Fruit fly (Drosophila melanogaster) whole organism, embryonic: Measurements from ENCODE around the gene CG13409.

Source experiments
- ATbp ChIP-seq: fragments of 200-800 bp; sonication (Bioruptor generic); optimal IDR thresholded peaks from 2 replicates; lab custom pipeline; 2017; ENCODE audit warnings: missing biosample characterization, mild to moderate bottlenecking, missing genetic modification characterization, missing genetic modification reagents
- B-H2 ChIP-seq: fragments of 200-800 bp; sonication (Bioruptor generic); optimal IDR thresholded peaks from 2 replicates; lab custom pipeline; 2018; ENCODE audit warnings: missing biosample characterization, mild to moderate bottlenecking, missing genetic modification characterization
- BtbVII ChIP-seq: fragments of 200-800 bp; sonication (Bioruptor generic); optimal IDR thresholded peaks from 3 replicates; lab custom pipeline; 2017; ENCODE audit warnings: missing biosample characterization, mild to moderate bottlenecking, missing genetic modification characterization
- CG10209 ChIP-seq: fragments of 200-800 bp; sonication (Bioruptor generic); optimal IDR thresholded peaks from 3 replicates; lab custom pipeline; 2017; ENCODE audit warnings: missing biosample characterization, mild to moderate bottlenecking, missing genetic modification characterization, missing genetic modification reagents
- CG10267 ChIP-seq: fragments of 200-800 bp; sonication (Bioruptor generic); optimal IDR thresholded peaks from 2 replicates; lab custom pipeline; 2018; ENCODE audit warnings: missing biosample characterization, mild to moderate bottlenecking, missing genetic modification characterization, moderate library complexity
- CG10431 ChIP-seq: fragments of 200-800 bp; sonication (Bioruptor generic); optimal IDR thresholded peaks from 3 replicates; lab custom pipeline; 2018; ENCODE audit warnings: missing biosample characterization, mild to moderate bottlenecking, missing genetic modification characterization
- CG10543 ChIP-seq: fragments of 200-800 bp; sonication (Bioruptor generic); optimal IDR thresholded peaks from 3 replicates; lab custom pipeline; 2017; ENCODE audit warnings: missing biosample characterization, mild to moderate bottlenecking, missing genetic modification characterization, moderate library complexity
- CG11398 ChIP-seq: fragments of 200-800 bp; sonication (Bioruptor generic); optimal IDR thresholded peaks from 2 replicates; lab custom pipeline; 2016; ENCODE audit warnings: missing biosample characterization, missing genetic modification characterization
- CG11695 ChIP-seq: fragments of 200-800 bp; sonication (Bioruptor generic); IDR thresholded peaks from 3 replicates; pipeline ENCODE4 v1.3.6; 2022; ENCODE audit warnings: missing biosample characterization, missing genetic modification characterization
- CG12236 ChIP-seq: fragments of 200-800 bp; sonication (Bioruptor generic); optimal IDR thresholded peaks from 2 replicates; lab custom pipeline; 2016; ENCODE audit warnings: missing biosample characterization, missing genetic modification characterization
- CG12299 ChIP-seq: fragments of 200-800 bp; sonication (Bioruptor generic); optimal IDR thresholded peaks from 2 replicates; lab custom pipeline; 2018; ENCODE audit warnings: missing biosample characterization, mild to moderate bottlenecking, missing genetic modification characterization
- CG12659 ChIP-seq: fragments of 200-800 bp; sonication (Bioruptor generic); optimal IDR thresholded peaks from 3 replicates; lab custom pipeline; 2017; ENCODE audit warnings: mild to moderate bottlenecking, missing biosample characterization, missing genetic modification reagents, missing genetic modification characterization
- CG12744 ChIP-seq: fragments of 200-800 bp; sonication (Bioruptor generic); optimal IDR thresholded peaks from 2 replicates; lab custom pipeline; 2016; ENCODE audit warnings: missing biosample characterization, missing genetic modification characterization
- CG13424 ChIP-seq: fragments of 200-800 bp; sonication (Bioruptor generic); optimal IDR thresholded peaks from 2 replicates; lab custom pipeline; 2019; ENCODE audit warnings: missing biosample characterization, mild to moderate bottlenecking, missing genetic modification characterization, moderate library complexity
- CG17385 ChIP-seq: fragments of 200-800 bp; sonication (Bioruptor generic); optimal IDR thresholded peaks from 3 replicates; lab custom pipeline; 2018; ENCODE audit warnings: missing biosample characterization, mild to moderate bottlenecking, missing genetic modification characterization
- CG17568 ChIP-seq: fragments of 200-800 bp; sonication (Bioruptor generic); optimal IDR thresholded peaks from 2 replicates; lab custom pipeline; 2018; ENCODE audit warnings: missing biosample characterization, mild to moderate bottlenecking, missing genetic modification characterization, moderate library complexity
- CG17802 ChIP-seq: fragments of 200-800 bp; sonication (Bioruptor generic); optimal IDR thresholded peaks from 2 replicates; lab custom pipeline; 2018; ENCODE audit warnings: missing biosample characterization, mild to moderate bottlenecking, missing genetic modification characterization, moderate library complexity
- CG18619 ChIP-seq: fragments of 200-800 bp; sonication (Bioruptor generic); optimal IDR thresholded peaks from 3 replicates; lab custom pipeline; 2017; ENCODE audit warnings: missing biosample characterization, mild to moderate bottlenecking, missing genetic modification characterization
- CG31441 ChIP-seq: fragments of 200-800 bp; sonication (Bioruptor generic); IDR thresholded peaks from 2 replicates; pipeline ENCODE4 v1.3.6; 2022; ENCODE audit warnings: missing biosample characterization, missing genetic modification characterization
- CG32772 ChIP-seq: fragments of 200-800 bp; sonication (Bioruptor generic); IDR thresholded peaks from 2 replicates; pipeline ENCODE4 v1.3.6; 2022; ENCODE audit warnings: missing biosample characterization, missing genetic modification characterization
- CG34224 ChIP-seq: fragments of 200-800 bp; sonication (Bioruptor generic); IDR thresholded peaks from 3 replicates; pipeline ENCODE4 v1.3.6; 2022; ENCODE audit warnings: missing biosample characterization, missing genetic modification characterization; ENCODE audit not compliant: partially characterized antibody
- CG6791 ChIP-seq: fragments of 200-800 bp; sonication (Bioruptor generic); IDR thresholded peaks from 3 replicates; pipeline ENCODE4 v1.3.6; 2022; ENCODE audit warnings: missing biosample characterization, missing genetic modification characterization; ENCODE audit not compliant: partially characterized antibody
- CG8478 ChIP-seq: fragments of >200 bp; optimal IDR thresholded peaks from 2 replicates; lab custom pipeline; 2018
- CG9437 ChIP-seq: fragments of 200-800 bp; sonication (Bioruptor generic); optimal IDR thresholded peaks from 2 replicates; lab custom pipeline; 2018; ENCODE audit warnings: missing biosample characterization, mild to moderate bottlenecking, missing genetic modification characterization
- CG9727 ChIP-seq: fragments of 200-800 bp; sonication (Bioruptor generic); optimal IDR thresholded peaks from 3 replicates; lab custom pipeline; 2017; ENCODE audit warnings: missing biosample characterization, mild to moderate bottlenecking, missing genetic modification characterization
- CG9817 ChIP-seq: fragments of 200-800 bp; sonication (Bioruptor generic); optimal IDR thresholded peaks from 2 replicates; lab custom pipeline; 2018; ENCODE audit warnings: missing biosample characterization, mild to moderate bottlenecking, missing genetic modification characterization, moderate library complexity
- Chrac-16 ChIP-seq: fragments of 200-800 bp; sonication (Bioruptor generic); optimal IDR thresholded peaks from 3 replicates; lab custom pipeline; 2016; ENCODE audit warnings: missing biosample characterization, missing genetic modification characterization
- E2f2 ChIP-seq: fragments of 200-800 bp; sonication (Bioruptor generic); IDR thresholded peaks from 2 replicates; pipeline ENCODE4 v1.3.6; 2022; ENCODE audit warnings: missing biosample characterization, missing genetic modification characterization
- Fer2 ChIP-seq: fragments of 200-800 bp; sonication (Bioruptor generic); optimal IDR thresholded peaks from 2 replicates; lab custom pipeline; 2018; ENCODE audit warnings: missing biosample characterization, mild to moderate bottlenecking, missing genetic modification characterization, moderate library complexity
- HmgD ChIP-seq: fragments of 200-800 bp; sonication (Bioruptor generic); optimal IDR thresholded peaks from 3 replicates; lab custom pipeline; 2016; ENCODE audit warnings: missing biosample characterization, missing genetic modification characterization
- Ravus ChIP-seq: fragments of 200-800 bp; sonication (Bioruptor generic); IDR thresholded peaks from 2 replicates; pipeline ENCODE4 v1.3.6; 2022; ENCODE audit warnings: missing biosample characterization, missing genetic modification characterization
- Rfx ChIP-seq: fragments of 200-800 bp; sonication (Bioruptor generic); IDR thresholded peaks from 2 replicates; pipeline ENCODE4 v1.3.6; 2022; ENCODE audit warnings: missing biosample characterization, missing genetic modification characterization
- Vsx1 ChIP-seq: fragments of 200-800 bp; sonication (Bioruptor generic); optimal IDR thresholded peaks from 2 replicates; lab custom pipeline; 2017; ENCODE audit warnings: missing biosample characterization, mild to moderate bottlenecking, missing genetic modification characterization, missing genetic modification reagents
- bab2 ChIP-seq: fragments of 200-800 bp; sonication (Bioruptor generic); optimal IDR thresholded peaks from 2 replicates; lab custom pipeline; 2016; ENCODE audit warnings: missing biosample characterization, missing genetic modification characterization
- cwo ChIP-seq: fragments of 200-800 bp; sonication (Bioruptor generic); optimal IDR thresholded peaks from 3 replicates; lab custom pipeline; 2017; ENCODE audit warnings: missing biosample characterization, missing genetic modification characterization, mild to moderate bottlenecking, moderate library complexity, missing genetic modification reagents
- dimm ChIP-seq: fragments of 200-800 bp; sonication (Bioruptor generic); IDR thresholded peaks from 2 replicates; pipeline ENCODE4 v1.3.6; 2022; ENCODE audit warnings: missing biosample characterization, missing genetic modification characterization
- ems ChIP-seq: fragments of 200-800 bp; sonication (Bioruptor generic); optimal IDR thresholded peaks from 3 replicates; lab custom pipeline; 2016; ENCODE audit warnings: missing biosample characterization, missing genetic modification characterization
- gcm ChIP-seq: fragments of 200-800 bp; sonication (Bioruptor generic); optimal IDR thresholded peaks from 2 replicates; lab custom pipeline; 2019; ENCODE audit warnings: missing biosample characterization, mild to moderate bottlenecking, missing genetic modification characterization, moderate library complexity
- ind ChIP-seq: fragments of 200-800 bp; sonication (Bioruptor generic); optimal IDR thresholded peaks from 3 replicates; lab custom pipeline; 2016; ENCODE audit warnings: missing biosample characterization, missing genetic modification characterization
- lab ChIP-seq: fragments of 200-800 bp; sonication (Bioruptor generic); optimal IDR thresholded peaks from 3 replicates; lab custom pipeline; 2017; ENCODE audit warnings: missing biosample characterization, missing genetic modification characterization, mild to moderate bottlenecking, moderate library complexity, missing genetic modification reagents
- lov ChIP-seq, 2 experiments: fragments of 200-800 bp in 1 of 2; fragments of >200 bp in 1 of 2; sonication (Bioruptor generic) in 1 of 2; IDR thresholded peaks in 1 of 2; optimal IDR thresholded peaks in 1 of 2; 2 replicates in 1 of 2; 3 replicates in 1 of 2; pipeline versions ENCODE4 v1.3.6 to Lab custom; 2017 to 2022; ENCODE audit warnings: missing biosample characterization in 1 of 2, missing genetic modification characterization in 1 of 2
- oc ChIP-seq: fragments of 200-800 bp; sonication (Bioruptor generic); optimal IDR thresholded peaks from 2 replicates; lab custom pipeline; 2018; ENCODE audit warnings: missing biosample characterization, mild to moderate bottlenecking, missing genetic modification characterization, moderate library complexity
- otp ChIP-seq: fragments of 200-800 bp; sonication (Bioruptor generic); IDR thresholded peaks from 3 replicates; pipeline ENCODE4, ENCODE4 v1.3.6; 2022; ENCODE audit warnings: missing biosample characterization, missing genetic modification characterization
- psq ChIP-seq: fragments of 200-800 bp; sonication (Bioruptor generic); optimal IDR thresholded peaks from 2 replicates; lab custom pipeline; 2017; ENCODE audit warnings: missing biosample characterization, missing genetic modification characterization
- sens ChIP-seq: fragments of 200-800 bp; sonication (Bioruptor generic); peaks from one replicate; lab custom pipeline; 2016; ENCODE audit warnings: missing biosample characterization, missing genetic modification characterization
- sima ChIP-seq: fragments of 200-800 bp; sonication (Bioruptor generic); optimal IDR thresholded peaks from 2 replicates; lab custom pipeline; 2016; ENCODE audit warnings: missing biosample characterization, missing genetic modification characterization
- slbo ChIP-seq: fragments of 200-800 bp; sonication (Bioruptor generic); IDR thresholded peaks from 2 replicates; pipeline ENCODE4 v1.3.6; 2022; ENCODE audit warnings: missing biosample characterization, missing genetic modification characterization
- ssp ChIP-seq: fragments of 200-800 bp; sonication (Bioruptor generic); IDR thresholded peaks from 2 replicates; pipeline ENCODE4 v1.3.6; 2022; ENCODE audit warnings: missing biosample characterization, missing genetic modification characterization
- tio ChIP-seq: fragments of 200-800 bp; sonication (Bioruptor generic); optimal IDR thresholded peaks from 2 replicates; lab custom pipeline; 2017; ENCODE audit warnings: missing biosample characterization, missing genetic modification characterization, inconsistent platforms
- twi ChIP-seq: fragments of 200-800 bp; optimal IDR thresholded peaks from 2 replicates; lab custom pipeline; 2019; ENCODE audit warnings: missing biosample characterization, mild to moderate bottlenecking, missing genetic modification characterization, moderate library complexity
- yki ChIP-seq: fragments of >200 bp; optimal IDR thresholded peaks from 3 replicates; lab custom pipeline; 2018

Gene CG13409

dm6 chr3R:22039480-22039879 lies 7.8 kb upstream of the CG13409 start (continued):
- TF ChIP-seq yki (lab: Kevin White, UChicago) (no peak), ems (GFP tag; lab: Kevin White, UChicago) (peak; percentile 29), CG6791 (no peak), CG31441 (GFP tag; lab: Robert Waterston, UW) (no peak), CG12659 (GFP tag; lab: Kevin White, UChicago) (peak; percentile 34), CG11695 (GFP tag; lab: Robert Waterston, UW) (no peak; the same call in 2 of the 3 replicates), CG12236 (no peak), CG18619 (GFP tag; lab: Kevin White, UChicago) (no peak), CG12299 (tag; lab: Kevin White, UChicago) (no peak), bab2 (GFP tag; lab: Kevin White, UChicago) (peak; percentile 8), Fer2 (tag; lab: Kevin White, UChicago) (no peak), CG10543 (no peak), CG11398 (GFP tag; lab: Kevin White, UChicago) (no peak), tio (no peak), Rfx (0 out of 2 replicates have a peak, but pooled peaks have one; percentile 21), CG9727 (GFP tag; lab: Kevin White, UChicago) (peak; percentile 26), sens (peak; percentile 93), otp (GFP tag; lab: Robert Waterston, UW) (peak; percentile 68; the same call in 1 of the 3 replicates), lab (GFP tag; lab: Kevin White, UChicago) (no peak), HmgD (GFP tag; lab: Kevin White, UChicago) (no peak), BtbVII (GFP tag; lab: Kevin White, UChicago) (no peak), E2f2 (GFP tag; lab: Robert Waterston, UW) (peak; percentile 52; the same call in 1 of the 2 replicates), CG12744 (GFP tag; lab: Kevin White, UChicago) (no peak), CG10209 (GFP tag; lab: Kevin White, UChicago) (peak; percentile 4), twi (no peak), dimm (GFP tag; lab: Robert Waterston, UW) (no peak), CG10267 (tag; lab: Kevin White, UChicago) (no peak), ssp (GFP tag; lab: Robert Waterston, UW) (no peak; the same call in 1 of the 2 replicates), ind (GFP tag; lab: Kevin White, UChicago) (peak; percentile 30), CG17802 (no peak), CG32772 (peak; percentile 54), CG17385 (peak; percentile 44), gcm (GFP tag; lab: Kevin White, UChicago) (no peak), Ravus (GFP tag; lab: Robert Waterston, UW) (no peak; the same call in 1 of the 2 replicates), CG34224 (GFP tag; lab: Robert Waterston, UW) (no peak), oc (tag; lab: Kevin White, UChicago) (peak; percentile 52), B-H2 (GFP tag; lab: Kevin White, UChicago) (no peak), CG17568 (GFP tag; lab: Kevin White, UChicago) (no peak), CG8478 (lab: Kevin White, UChicago) (no peak), Chrac-16 (peak; percentile 17), Vsx1 (no peak), cwo (GFP tag; lab: Kevin White, UChicago) (peak; percentile 23), CG10431 (GFP tag; lab: Kevin White, UChicago) (no peak), lov (optimal IDR thresholded peaks at IDR 0.05; lab: Kevin White, UChicago) (no peak), lov (GFP tag; IDR thresholded peaks at IDR 0.05; lab: Robert Waterston, UW) (peak; percentile 82; the same call in 2 of the 3 replicates), ATbp (peak; percentile 58), CG9437 (GFP tag; lab: Kevin White, UChicago) (no peak), sima (no peak), CG13424 (peak; percentile 53), slbo (GFP tag; lab: Robert Waterston, UW) (peak; percentile 36; the same call in 1 of the 2 replicates), psq (GFP tag; lab: Kevin White, UChicago) (no peak), CG9817 (tag; lab: Kevin White, UChicago) (no peak)
